Fruit fly (Drosophila melanogaster) whole organism, embryonic: ENCODE results near the gene dikar.

Source experiments
- Atf6 ChIP-seq: fragments of 200-800 bp; sonication (Bioruptor generic); IDR thresholded peaks from 2 replicates; pipeline ENCODE4 v1.3.6; 2022; ENCODE audit warnings: missing biosample characterization, missing genetic modification characterization
- Awh ChIP-seq: fragments of 200-800 bp; sonication (Bioruptor generic); IDR thresholded peaks from 2 replicates; pipeline ENCODE4, ENCODE4 v1.3.6; 2022; ENCODE audit warnings: missing biosample characterization, missing genetic modification characterization
- B-H1 ChIP-seq: fragments of 200-800 bp; sonication (Bioruptor generic); IDR thresholded peaks from 3 replicates; pipeline ENCODE4 v1.3.6; 2022; ENCODE audit warnings: missing biosample characterization, missing genetic modification characterization
- C15 ChIP-seq: fragments of 200-800 bp; sonication (Bioruptor generic); IDR thresholded peaks from 3 replicates; pipeline ENCODE4 v1.3.6; 2022; ENCODE audit warnings: missing biosample characterization, missing genetic modification characterization
- CG10565 ChIP-seq: fragments of 200-800 bp; sonication (Bioruptor generic); optimal IDR thresholded peaks from 3 replicates; lab custom pipeline; 2016; ENCODE audit warnings: missing biosample characterization, mild to moderate bottlenecking, missing genetic modification characterization
- CG11398 ChIP-seq: fragments of 200-800 bp; sonication (Bioruptor generic); optimal IDR thresholded peaks from 2 replicates; lab custom pipeline; 2016; ENCODE audit warnings: missing biosample characterization, missing genetic modification characterization
- CG13287 ChIP-seq: fragments of 200-800 bp; sonication (Bioruptor generic); IDR thresholded peaks from 2 replicates; pipeline ENCODE4 v1.3.6; 2022; ENCODE audit warnings: missing biosample characterization, missing genetic modification characterization; ENCODE audit not compliant: partially characterized antibody
- CG13894 ChIP-seq: fragments of 200-800 bp; sonication (Bioruptor generic); optimal IDR thresholded peaks from 3 replicates; lab custom pipeline; 2018; ENCODE audit warnings: missing biosample characterization, mild to moderate bottlenecking, missing genetic modification characterization, moderate library complexity
- CG14441 ChIP-seq: fragments of 200-800 bp; sonication (Bioruptor generic); IDR thresholded peaks from 2 replicates; pipeline ENCODE4 v1.3.6; 2022; ENCODE audit warnings: missing biosample characterization, missing genetic modification characterization
- CG18764 ChIP-seq: fragments of 200-800 bp; sonication (Bioruptor generic); optimal IDR thresholded peaks from 3 replicates; lab custom pipeline; 2016; ENCODE audit warnings: missing biosample characterization, missing genetic modification characterization
- CG31224 ChIP-seq: fragments of 200-800 bp; sonication (Bioruptor generic); IDR thresholded peaks from 2 replicates; pipeline ENCODE4 v1.3.6; 2022; ENCODE audit warnings: missing biosample characterization, missing genetic modification characterization
- CG34224 ChIP-seq: fragments of 200-800 bp; sonication (Bioruptor generic); IDR thresholded peaks from 3 replicates; pipeline ENCODE4 v1.3.6; 2022; ENCODE audit warnings: missing biosample characterization, missing genetic modification characterization; ENCODE audit not compliant: partially characterized antibody
- CG4404 ChIP-seq: fragments of 200-800 bp; sonication (Bioruptor generic); IDR thresholded peaks from 2 replicates; pipeline ENCODE4 v1.3.6; 2022; ENCODE audit warnings: missing biosample characterization, missing genetic modification characterization
- CG4424 ChIP-seq: fragments of 200-800 bp; sonication (Bioruptor generic); optimal IDR thresholded peaks from 3 replicates; lab custom pipeline; 2016; ENCODE audit warnings: missing biosample characterization, missing genetic modification characterization
- CG4617 ChIP-seq: fragments of 200-800 bp; sonication (Bioruptor generic); optimal IDR thresholded peaks from 3 replicates; lab custom pipeline; 2016; ENCODE audit warnings: missing biosample characterization, missing genetic modification characterization, borderline replicate concordance
- CG5953 ChIP-seq: fragments of 200-800 bp; sonication (Bioruptor generic); IDR thresholded peaks from 2 replicates; pipeline ENCODE4 v1.3.6; 2022; ENCODE audit warnings: missing biosample characterization, missing genetic modification characterization
- CG8290 ChIP-seq, 3 experiments: fragments of 200-800 bp; sonication (Bioruptor generic); optimal IDR thresholded peaks; 2 replicates each; lab custom pipeline; 2016 to 2019; ENCODE audit warnings: missing biosample characterization in 3 of 3, missing genetic modification characterization in 3 of 3, mild to moderate bottlenecking in 2 of 3, moderate library complexity in 1 of 3
- CG9609 ChIP-seq: fragments of 200-800 bp; sonication (Bioruptor generic); optimal IDR thresholded peaks from 3 replicates; lab custom pipeline; 2016; ENCODE audit warnings: missing biosample characterization, missing genetic modification characterization
- Dip2 ChIP-seq: fragments of 200-800 bp; sonication (Bioruptor generic); IDR thresholded peaks from 2 replicates; pipeline ENCODE4 v1.3.6; 2022; ENCODE audit warnings: missing biosample characterization, missing genetic modification characterization
- H15 ChIP-seq: fragments of 200-800 bp; sonication (Bioruptor generic); IDR thresholded peaks from 3 replicates; pipeline ENCODE4 v1.3.6; 2022; ENCODE audit warnings: missing biosample characterization, missing genetic modification characterization
- Hr3 ChIP-seq: fragments of 200-800 bp; sonication (Bioruptor generic); optimal IDR thresholded peaks from 3 replicates; lab custom pipeline; 2016; ENCODE audit warnings: missing biosample characterization, missing genetic modification characterization
- Mad ChIP-seq: fragments of 200-800 bp; sonication (Bioruptor generic); optimal IDR thresholded peaks from 2 replicates; lab custom pipeline; 2016; ENCODE audit warnings: missing biosample characterization, missing genetic modification characterization
- Meics ChIP-seq: fragments of 200-800 bp; sonication (Bioruptor generic); optimal IDR thresholded peaks from 2 replicates; lab custom pipeline; 2017; ENCODE audit warnings: missing biosample characterization, mild to moderate bottlenecking, missing genetic modification characterization
- NK7.1 ChIP-seq: fragments of 200-800 bp; sonication (Bioruptor generic); optimal IDR thresholded peaks from 3 replicates; lab custom pipeline; 2016; ENCODE audit warnings: missing biosample characterization, missing genetic modification characterization
- NfI ChIP-seq: fragments of 200-800 bp; sonication (Bioruptor generic); optimal IDR thresholded peaks from 3 replicates; lab custom pipeline; 2018; ENCODE audit warnings: missing biosample characterization, mild to moderate bottlenecking, missing genetic modification characterization, moderate library complexity
- PHDP ChIP-seq: fragments of 200-800 bp; sonication (Bioruptor generic); optimal IDR thresholded peaks from 3 replicates; lab custom pipeline; 2018; ENCODE audit warnings: missing biosample characterization, mild to moderate bottlenecking, missing genetic modification characterization, moderate library complexity
- Sox102F ChIP-seq: fragments of 200-800 bp; sonication (Bioruptor generic); optimal IDR thresholded peaks from 2 replicates; lab custom pipeline; 2018; ENCODE audit warnings: missing biosample characterization, mild to moderate bottlenecking, missing genetic modification characterization, moderate library complexity
- TFAM ChIP-seq: fragments of 200-800 bp; sonication (Bioruptor generic); optimal IDR thresholded peaks from 2 replicates; lab custom pipeline; 2017; ENCODE audit warnings: missing biosample characterization, missing genetic modification characterization, inconsistent platforms
- abd-A ChIP-seq: fragments of 200-800 bp; sonication (Bioruptor generic); optimal IDR thresholded peaks from 3 replicates; lab custom pipeline; 2019; ENCODE audit warnings: missing biosample characterization, mild to moderate bottlenecking, missing genetic modification characterization, moderate library complexity
- aop ChIP-seq: fragments of 200-800 bp; sonication (Bioruptor generic); IDR thresholded peaks from 2 replicates; pipeline ENCODE4 v1.3.6; 2022; ENCODE audit warnings: missing biosample characterization, missing genetic modification characterization
- bab2 ChIP-seq: fragments of 200-800 bp; sonication (Bioruptor generic); optimal IDR thresholded peaks from 2 replicates; lab custom pipeline; 2016; ENCODE audit warnings: missing biosample characterization, missing genetic modification characterization
- bsh ChIP-seq, 2 experiments: fragments of 200-800 bp; sonication (Bioruptor generic); optimal IDR thresholded peaks; 2 replicates each; lab custom pipeline; 2017 to 2018; ENCODE audit warnings: mild to moderate bottlenecking in 2 of 2, missing biosample characterization in 2 of 2, missing genetic modification characterization in 2 of 2, moderate library complexity in 1 of 2
- crp ChIP-seq, 2 experiments: fragments of 200-800 bp; sonication (Bioruptor generic); optimal IDR thresholded peaks; 2 replicates in 1 of 2; 3 replicates in 1 of 2; lab custom pipeline; 2017; ENCODE audit warnings: missing biosample characterization in 2 of 2, missing genetic modification characterization in 2 of 2, mild to moderate bottlenecking in 1 of 2, moderate library complexity in 1 of 2
- danr ChIP-seq: fragments of 200-800 bp; sonication (Bioruptor generic); IDR thresholded peaks from 2 replicates; pipeline ENCODE4 v1.3.6; 2022; ENCODE audit warnings: missing biosample characterization, missing genetic modification characterization
- dm ChIP-seq: fragments of 200-800 bp; sonication (Bioruptor generic); optimal IDR thresholded peaks from 3 replicates; lab custom pipeline; 2016; ENCODE audit warnings: missing biosample characterization, missing genetic modification characterization
- esg ChIP-seq: fragments of 200-800 bp; sonication (Bioruptor generic); conservative IDR thresholded peaks from 2 replicates; pipeline ENCODE4 v1.3.6; 2022; ENCODE audit warnings: missing biosample characterization, missing genetic modification characterization
- hkb ChIP-seq, 2 experiments: fragments of 200-800 bp in 1 of 2; fragments of >200 bp in 1 of 2; sonication (Bioruptor generic) in 1 of 2; IDR thresholded peaks in 1 of 2; optimal IDR thresholded peaks in 1 of 2; 2 replicates each; pipeline versions ENCODE4 v1.3.6 to Lab custom; 2017 to 2022; ENCODE audit warnings: missing biosample characterization in 1 of 2, missing genetic modification characterization in 1 of 2
- kah ChIP-seq: fragments of 200-800 bp; sonication (Bioruptor generic); optimal IDR thresholded peaks from 2 replicates; lab custom pipeline; 2018; ENCODE audit warnings: missing biosample characterization, mild to moderate bottlenecking, missing genetic modification characterization
- ken ChIP-seq: fragments of 200-800 bp; sonication (Bioruptor generic); IDR thresholded peaks from 3 replicates; pipeline ENCODE4 v1.3.6; 2022; ENCODE audit warnings: missing biosample characterization, missing genetic modification characterization
- lmd ChIP-seq: fragments of 200-800 bp; sonication (Bioruptor generic); IDR thresholded peaks from 2 replicates; pipeline ENCODE4 v1.3.6; 2022; ENCODE audit warnings: missing biosample characterization, missing genetic modification characterization
- lola ChIP-seq, 3 experiments: fragments of >200 bp in 2 of 3; fragments of 200-800 bp in 1 of 3; sonication (Bioruptor generic) in 1 of 3; optimal IDR thresholded peaks; 2 replicates each; lab custom pipeline; 2017 to 2019; ENCODE audit warnings: missing biosample characterization in 3 of 3, missing genetic modification characterization in 3 of 3, mild to moderate bottlenecking in 1 of 3, moderate library complexity in 1 of 3
- phol ChIP-seq: fragments of 200-800 bp; sonication (Bioruptor generic); optimal IDR thresholded peaks from 3 replicates; lab custom pipeline; 2018; ENCODE audit warnings: missing biosample characterization, mild to moderate bottlenecking, missing genetic modification characterization, moderate library complexity
- ro ChIP-seq: fragments of 200-800 bp; sonication (Bioruptor generic); IDR thresholded peaks from 2 replicates; pipeline ENCODE4 v1.3.6; 2022; ENCODE audit warnings: missing biosample characterization, missing genetic modification characterization
- sd ChIP-seq: fragments of 200-800 bp; sonication (Bioruptor generic); optimal IDR thresholded peaks from 3 replicates; lab custom pipeline; 2018; ENCODE audit warnings: missing biosample characterization, mild to moderate bottlenecking, missing genetic modification characterization, moderate library complexity
- slbo ChIP-seq: fragments of 200-800 bp; sonication (Bioruptor generic); IDR thresholded peaks from 2 replicates; pipeline ENCODE4 v1.3.6; 2022; ENCODE audit warnings: missing biosample characterization, missing genetic modification characterization
- sqz ChIP-seq: fragments of 200-800 bp; sonication (Bioruptor generic); optimal IDR thresholded peaks from 3 replicates; lab custom pipeline; 2018; ENCODE audit warnings: missing biosample characterization, mild to moderate bottlenecking, missing genetic modification characterization
- stc ChIP-seq: fragments of 200-800 bp; sonication (Bioruptor generic); IDR thresholded peaks from 2 replicates; pipeline ENCODE4 v1.3.6; 2022; ENCODE audit warnings: missing biosample characterization, missing genetic modification characterization
- unpg ChIP-seq: fragments of 200-800 bp; sonication (Bioruptor generic); optimal IDR thresholded peaks from 3 replicates; lab custom pipeline; 2018; ENCODE audit warnings: missing biosample characterization, mild to moderate bottlenecking, missing genetic modification characterization, moderate library complexity
- z ChIP-seq: fragments of 200-800 bp; sonication (Bioruptor generic); IDR thresholded peaks from 3 replicates; pipeline ENCODE4 v1.3.6; 2022; ENCODE audit warnings: missing biosample characterization, missing genetic modification characterization
- zen2 ChIP-seq: fragments of 200-800 bp; sonication (Bioruptor generic); IDR thresholded peaks from 3 replicates; pipeline ENCODE4 v1.3.6; 2022; ENCODE audit warnings: missing biosample characterization, missing genetic modification characterization; ENCODE audit not compliant: partially characterized antibody

Gene dikar

dm6 chr3L:6719392-6719889 lies 23.5 kb downstream of the dikar start, which contains the start of gene ple:
TSS of gene ple (minus strand) at chr3L:6719525.
- TF ChIP-seq B-H1 (GFP tag; lab: Robert Waterston, UW) (no peak), CG11398 (no peak), ken (no peak), CG4617 (GFP tag; lab: Kevin White, UChicago) (no peak), CG14441 (GFP tag; lab: Robert Waterston, UW) (no peak), Atf6 (GFP tag; lab: Robert Waterston, UW) (0 out of 2 replicates have a peak, but pooled peaks have one; percentile 7), lola (GFP tag; optimal IDR thresholded peaks at IDR 0.05; lab: Kevin White, UChicago) (no peak), slbo (GFP tag; lab: Robert Waterston, UW) (no peak), Awh (no peak), TFAM (GFP tag; lab: Kevin White, UChicago) (no peak), CG9609 (GFP tag; lab: Kevin White, UChicago) (no peak), danr (no peak), z (GFP tag; lab: Robert Waterston, UW) (peak; percentile 31; the same call in 1 of the 3 replicates), bab2 (no peak), sqz (GFP tag; lab: Kevin White, UChicago) (no peak), Hr3 (GFP tag; lab: Kevin White, UChicago) (no peak), stc (GFP tag; lab: Robert Waterston, UW) (no peak), CG10565 (GFP tag; lab: Kevin White, UChicago) (no peak), CG4404 (GFP tag; lab: Robert Waterston, UW) (no peak), CG13287 (GFP tag; lab: Robert Waterston, UW) (peak; percentile 24; the same call in 1 of the 2 replicates), Meics (GFP tag; lab: Kevin White, UChicago) (no peak), CG18764 (GFP tag; lab: Kevin White, UChicago) (no peak), ro (GFP tag; lab: Robert Waterston, UW) (no peak), abd-A (tag; lab: Kevin White, UChicago) (no peak), hkb (optimal IDR thresholded peaks at IDR 0.05; lab: Kevin White, UChicago) (no peak), hkb (GFP tag; IDR thresholded peaks at IDR 0.05; lab: Robert Waterston, UW) (0 out of 2 replicates have a peak, but pooled peaks have one; percentile 9), crp (GFP tag; optimal IDR thresholded peaks at IDR 0.05; lab: Kevin White, UChicago) (no peak), unpg (GFP tag; lab: Kevin White, UChicago) (no peak), CG31224 (GFP tag; lab: Robert Waterston, UW) (no peak), NK7.1 (GFP tag; lab: Kevin White, UChicago) (no peak), sd (tag; lab: Kevin White, UChicago) (peak; percentile 63), aop (no peak), NfI (no peak), PHDP (no peak), C15 (GFP tag; lab: Robert Waterston, UW) (no peak), Sox102F (no peak), Mad (no peak), CG8290 (GFP tag; optimal IDR thresholded peaks at IDR 0.05; lab: Kevin White, UChicago) (no peak), CG8290 (tag; optimal IDR thresholded peaks at IDR 0.05; lab: Kevin White, UChicago) (peak in 1 of 2 experiments; percentile 23), esg (no peak), CG13894 (peak; percentile 94), kah (GFP tag; lab: Kevin White, UChicago) (no peak), Dip2 (no peak), dm (GFP tag; lab: Kevin White, UChicago) (no peak), phol (tag; lab: Kevin White, UChicago) (no peak), H15 (GFP tag; lab: Robert Waterston, UW) (no peak), CG5953 (0 out of 2 replicates have a peak, but pooled peaks have one; percentile 24), bsh (GFP tag; optimal IDR thresholded peaks at IDR 0.05; lab: Kevin White, UChicago) (no peak), lmd (GFP tag; lab: Robert Waterston, UW) (no peak), zen2 (GFP tag; lab: Robert Waterston, UW) (no peak), CG34224 (GFP tag; lab: Robert Waterston, UW) (0 out of 3 replicates have a peak, but pooled peaks have one; percentile 42), CG4424 (GFP tag; lab: Kevin White, UChicago) (no peak)
